Worm (Caenorhabditis elegans) whole organism, L1 larva: ENCODE results near the gene C03E10.1.

ENCODE experiments used
- C16A3.4 ChIP-seq: fragments of 150-350 bp; optimal IDR thresholded peaks from 2 replicates; lab custom pipeline; 2014; ENCODE audit warnings: missing biosample characterization, missing genetic modification characterization
- Y116A8C.19 ChIP-seq: sonication (generic microtip); optimal IDR thresholded peaks from 2 replicates; lab custom pipeline; 2016; ENCODE audit warnings: missing compliant biosample characterization, missing genetic modification characterization, borderline replicate concordance
- alr-1 ChIP-seq: fragments of 200-800 bp; sonication (Bioruptor generic); optimal IDR thresholded peaks from 2 replicates; lab custom pipeline; 2018; ENCODE audit warnings: borderline replicate concordance, mild to moderate bottlenecking, missing genetic modification characterization, missing compliant biosample characterization
- aly-2 ChIP-seq: fragments of 150-350 bp; optimal IDR thresholded peaks from 2 replicates; lab custom pipeline; 2014; ENCODE audit warnings: missing biosample characterization, missing genetic modification characterization
- ceh-82 ChIP-seq, 3 experiments: fragments of 150-350 bp in 1 of 3; sonication (generic microtip) in 2 of 3; optimal IDR thresholded peaks; 2 replicates each; lab custom pipeline; 2014 to 2017; ENCODE audit warnings: missing biosample characterization in 3 of 3, missing genetic modification characterization in 3 of 3
- ceh-88 ChIP-seq: fragments of 200-800 bp; sonication (Bioruptor generic); IDR thresholded peaks from 2 replicates; pipeline ENCODE4 v1.3.6; 2022; ENCODE audit warnings: missing genetic modification characterization, missing compliant biosample characterization
- ceh-90 ChIP-seq: sonication (generic microtip); optimal IDR thresholded peaks from 2 replicates; lab custom pipeline; 2016; ENCODE audit warnings: missing genetic modification characterization, missing compliant biosample characterization
- efl-1 ChIP-seq, 4 experiments: fragments of 150-350 bp; optimal IDR thresholded peaks in 3 of 4; peaks in 1 of 4; 1 replicate in 1 of 4; 2 replicates in 3 of 4; lab custom pipeline; 2014; ENCODE audit warnings: missing biosample characterization in 2 of 4, missing genetic modification characterization in 2 of 4, missing genetic modification reagents in 2 of 4
- egl-13 ChIP-seq: sonication (generic microtip); optimal IDR thresholded peaks from 2 replicates; lab custom pipeline; 2016; ENCODE audit warnings: missing genotype, missing genetic modification reagents, missing genetic modification characterization, missing compliant biosample characterization
- elt-2 ChIP-seq: sonication (generic microtip); optimal IDR thresholded peaks from 2 replicates; lab custom pipeline; 2016; ENCODE audit warnings: missing genetic modification characterization, mild to moderate bottlenecking, inconsistent platforms, missing compliant biosample characterization, missing genetic modification reagents
- ets-5 ChIP-seq: fragments of 200-800 bp; sonication (Bioruptor generic); IDR thresholded peaks from 2 replicates; pipeline ENCODE4 v1.3.6; 2022; ENCODE audit warnings: missing genetic modification characterization, missing compliant biosample characterization
- fkh-10 ChIP-seq: sonication (generic microtip); optimal IDR thresholded peaks from 2 replicates; lab custom pipeline; 2017; ENCODE audit warnings: missing biosample characterization, missing genetic modification reagents, missing genetic modification characterization
- fos-1 ChIP-seq: fragments of 150-350 bp; optimal IDR thresholded peaks from 2 replicates; lab custom pipeline; 2014; ENCODE audit warnings: missing biosample characterization, missing genetic modification characterization
- grh-1 ChIP-seq: fragments of 200-800 bp; sonication (Bioruptor generic); IDR thresholded peaks from 2 replicates; pipeline ENCODE4 v1.3.6; 2022; ENCODE audit warnings: missing genetic modification reagents, missing genetic modification characterization, missing compliant biosample characterization
- hlh-17 ChIP-seq: fragments of 200-800 bp; sonication (Bioruptor generic); optimal IDR thresholded peaks from 2 replicates; lab custom pipeline; 2018; ENCODE audit warnings: missing genetic modification characterization, mild to moderate bottlenecking, missing compliant biosample characterization, moderate library complexity, borderline replicate concordance
- jun-1 ChIP-seq: fragments of 150-350 bp; optimal IDR thresholded peaks from 2 replicates; lab custom pipeline; 2014; ENCODE audit warnings: missing biosample characterization, missing genetic modification reagents, missing genetic modification characterization
- lin-14 ChIP-seq: fragments of 200-800 bp; sonication (Bioruptor generic); optimal IDR thresholded peaks from 2 replicates; lab custom pipeline; 2018; ENCODE audit warnings: mild to moderate bottlenecking, missing genetic modification characterization, moderate library complexity, missing compliant biosample characterization
- lin-35 ChIP-seq, 2 experiments: fragments of 150-350 bp; optimal IDR thresholded peaks; 2 replicates each; lab custom pipeline; 2014; ENCODE audit warnings: missing biosample characterization in 2 of 2, missing genetic modification characterization in 2 of 2, missing genetic modification reagents in 2 of 2
- lin-39 ChIP-seq: fragments of 150-350 bp; optimal IDR thresholded peaks from 2 replicates; lab custom pipeline; 2014; ENCODE audit warnings: missing biosample characterization, missing genetic modification reagents, missing genetic modification characterization
- lir-3 ChIP-seq: sonication (generic microtip); optimal IDR thresholded peaks from 2 replicates; lab custom pipeline; 2016; ENCODE audit warnings: mild to moderate bottlenecking, missing genetic modification characterization, moderate library complexity, missing compliant biosample characterization; ENCODE audit not compliant: poor library complexity
- mab-9 ChIP-seq: fragments of 200-800 bp; sonication (Bioruptor generic); IDR thresholded peaks from 2 replicates; pipeline ENCODE4 v1.3.6; 2022; ENCODE audit warnings: missing genetic modification reagents, missing genetic modification characterization, missing compliant biosample characterization
- mdl-1 ChIP-seq, 2 experiments: fragments of 150-350 bp; optimal IDR thresholded peaks; 2 replicates each; lab custom pipeline; 2014 to 2017; ENCODE audit warnings: missing biosample characterization in 2 of 2, missing genetic modification characterization in 2 of 2, inconsistent platforms in 1 of 2
- nhr-11 ChIP-seq: fragments of 150-350 bp; optimal IDR thresholded peaks from 2 replicates; lab custom pipeline; 2014; ENCODE audit warnings: missing biosample characterization, missing genetic modification characterization
- nhr-12 ChIP-seq: sonication (generic microtip); optimal IDR thresholded peaks from 2 replicates; lab custom pipeline; 2017; ENCODE audit warnings: missing biosample characterization, missing genetic modification characterization
- nhr-237 ChIP-seq: fragments of 150-350 bp; optimal IDR thresholded peaks from 2 replicates; lab custom pipeline; 2014; ENCODE audit warnings: missing biosample characterization, missing genetic modification characterization
- nhr-71 ChIP-seq: sonication (generic microtip); optimal IDR thresholded peaks from 2 replicates; lab custom pipeline; 2016; ENCODE audit warnings: mild to moderate bottlenecking, missing genetic modification characterization, moderate library complexity, missing compliant biosample characterization
- nhr-90 ChIP-seq: sonication (generic microtip); optimal IDR thresholded peaks from 2 replicates; lab custom pipeline; 2016; ENCODE audit warnings: mild to moderate bottlenecking, missing genetic modification characterization, missing compliant biosample characterization; ENCODE audit not compliant: poor library complexity
- skn-1 ChIP-seq: fragments of 150-350 bp; optimal IDR thresholded peaks from 2 replicates; lab custom pipeline; 2014; ENCODE audit warnings: missing biosample characterization, missing genetic modification characterization
- sox-4 ChIP-seq: sonication (generic microtip); optimal IDR thresholded peaks from 2 replicates; lab custom pipeline; 2016; ENCODE audit warnings: missing genetic modification characterization, missing compliant biosample characterization
- sptf-1 ChIP-seq: fragments of 150-350 bp; optimal IDR thresholded peaks from 2 replicates; lab custom pipeline; 2014; ENCODE audit warnings: missing biosample characterization, missing genetic modification characterization
- sup-37 ChIP-seq: fragments of 200-800 bp; sonication (Bioruptor generic); optimal IDR thresholded peaks from 2 replicates; lab custom pipeline; 2018; ENCODE audit warnings: mild to moderate bottlenecking, missing genetic modification characterization, missing compliant biosample characterization
- tbx-2 ChIP-seq: sonication (generic microtip); optimal IDR thresholded peaks from 2 replicates; lab custom pipeline; 2016; ENCODE audit warnings: missing genetic modification characterization, missing compliant biosample characterization
- tlp-1 ChIP-seq: fragments of 150-350 bp; optimal IDR thresholded peaks from 2 replicates; lab custom pipeline; 2014; ENCODE audit warnings: missing biosample characterization, missing genetic modification characterization
- unc-130 ChIP-seq: fragments of 150-350 bp; optimal IDR thresholded peaks from 2 replicates; lab custom pipeline; 2017; ENCODE audit warnings: missing biosample characterization, missing genetic modification characterization, inconsistent platforms
- unc-30 ChIP-seq: sonication (generic microtip); optimal IDR thresholded peaks from 2 replicates; lab custom pipeline; 2017; ENCODE audit warnings: missing biosample characterization, missing genetic modification characterization
- vab-15 ChIP-seq: sonication (generic microtip); optimal IDR thresholded peaks from 2 replicates; lab custom pipeline; 2017; ENCODE audit warnings: missing genotype, mild to moderate bottlenecking, missing genetic modification characterization, missing compliant biosample characterization
- xbp-1 ChIP-seq: sonication (generic microtip); optimal IDR thresholded peaks from 2 replicates; lab custom pipeline; 2016; ENCODE audit warnings: missing genetic modification characterization, missing compliant biosample characterization
- zag-1 ChIP-seq: fragments of 150-350 bp; optimal IDR thresholded peaks from 2 replicates; lab custom pipeline; 2014; ENCODE audit warnings: missing biosample characterization, missing genetic modification characterization
- zip-4 ChIP-seq: fragments of 200-800 bp; sonication (Bioruptor generic); optimal IDR thresholded peaks from 2 replicates; lab custom pipeline; 2018; ENCODE audit warnings: mild to moderate bottlenecking, missing genetic modification characterization, moderate library complexity, missing compliant biosample characterization
- ztf-11 ChIP-seq, 2 experiments: sonication (generic microtip); optimal IDR thresholded peaks; 2 replicates each; lab custom pipeline; 2016 to 2017; ENCODE audit warnings: missing genetic modification characterization in 2 of 2, missing biosample characterization in 1 of 2, missing compliant biosample characterization in 1 of 2

C03E10.1 gene

ce11 chrV:11247846-11248245 lies 43.1 kb upstream of the C03E10.1 start, which contains the start of gene mam-4:
Gene mam-4 (plus strand): TSS chrV:11248146.
- TF ChIP-seq skn-1 (tag; lab: Kevin White, UChicago), result no peak
- no peak for TF ChIP-seq lin-39
- TF ChIP-seq fkh-10 (GFP tag; lab: Kevin White, UChicago), result no peak
- TF ChIP-seq sox-4 (tag; lab: Kevin White, UChicago), result no peak

DNA sequence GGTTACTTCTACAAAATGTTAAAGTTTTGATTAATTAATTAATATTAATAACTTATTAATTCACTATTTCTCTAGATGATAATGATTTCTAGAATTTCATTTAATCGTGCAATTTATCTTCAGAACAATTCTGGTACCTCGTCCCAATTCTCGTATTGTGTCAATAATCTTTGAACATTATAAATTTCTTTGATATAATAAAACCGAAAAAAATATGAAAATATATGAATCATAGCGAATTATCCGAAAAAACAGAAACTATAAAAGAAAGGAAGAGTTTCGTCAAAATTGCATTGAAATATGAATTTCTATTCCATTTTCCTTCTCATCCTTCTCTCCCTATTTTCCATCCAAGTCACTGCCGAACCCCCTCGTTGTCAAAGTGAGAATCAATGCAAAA lies 40.3 kb upstream of the C03E10.1 start, which contains the start of gene T19B10.12:
T19B10.12 (plus strand) TSS at position 301 of the 400 bp plus-strand sequence.
- TF ChIP-seq ztf-11 (tag; optimal IDR thresholded peaks at IDR 0.05; lab: Kevin White, UChicago), result no peak
- TF ChIP-seq elt-2 (tag; lab: Kevin White, UChicago), result no peak
- TF ChIP-seq fos-1 (tag; lab: Kevin White, UChicago), result no peak
- no peak for TF ChIP-seq vab-15 (tag; lab: Kevin White, UChicago)
- no peak for TF ChIP-seq mab-9 (GFP tag; lab: Robert Waterston, UW)
- TF ChIP-seq lin-14 (GFP tag; lab: Kevin White, UChicago), result no peak
- TF ChIP-seq tlp-1 (tag; lab: Kevin White, UChicago), result no peak
- TF ChIP-seq, all 84 proteins: peak for 0

DNA sequence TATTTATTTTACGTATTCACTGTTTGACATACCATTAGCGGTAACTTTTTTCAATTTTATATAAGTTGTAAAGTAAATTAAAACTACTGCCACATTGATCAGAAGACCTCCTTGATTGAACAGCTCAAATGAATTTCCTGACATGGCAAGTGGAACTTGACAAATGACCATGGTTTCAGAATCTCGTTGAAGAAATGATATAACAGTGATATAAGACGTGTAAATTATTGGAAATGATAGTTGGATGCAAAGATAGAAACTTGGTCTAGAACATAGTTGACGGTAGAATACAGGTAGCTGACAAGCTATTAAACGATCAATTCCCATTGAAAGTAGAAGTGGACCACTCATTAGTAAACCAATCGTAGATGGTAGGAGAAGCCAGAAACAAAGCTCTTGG lies 39.2 kb upstream of the C03E10.1 start:
- TF ChIP-seq fos-1 (tag; lab: Kevin White, UChicago), result no peak
- TF ChIP-seq lin-35 (GFP tag; optimal IDR thresholded peaks at IDR 0.05; lab: Kevin White, UChicago), result no peak
- TF ChIP-seq unc-30 (tag; lab: Kevin White, UChicago), result no peak
- TF ChIP-seq sptf-1 (tag; lab: Kevin White, UChicago), result no peak
- TF ChIP-seq jun-1 (tag; lab: Kevin White, UChicago), result no peak
- TF ChIP-seq lin-39, result no peak
- TF ChIP-seq nhr-11 (tag; lab: Kevin White, UChicago), result no peak
- no peak for TF ChIP-seq nhr-12 (tag; lab: Kevin White, UChicago)
- no peak for TF ChIP-seq alr-1 (tag; lab: Kevin White, UChicago)
- no peak for TF ChIP-seq ets-5
- TF ChIP-seq xbp-1 (tag; lab: Kevin White, UChicago), result no peak
- TF ChIP-seq mdl-1 (tag; optimal IDR thresholded peaks at IDR 0.05; lab: Kevin White, UChicago), result no peak
- TF ChIP-seq lin-14 (GFP tag; lab: Kevin White, UChicago), result no peak

DNA sequence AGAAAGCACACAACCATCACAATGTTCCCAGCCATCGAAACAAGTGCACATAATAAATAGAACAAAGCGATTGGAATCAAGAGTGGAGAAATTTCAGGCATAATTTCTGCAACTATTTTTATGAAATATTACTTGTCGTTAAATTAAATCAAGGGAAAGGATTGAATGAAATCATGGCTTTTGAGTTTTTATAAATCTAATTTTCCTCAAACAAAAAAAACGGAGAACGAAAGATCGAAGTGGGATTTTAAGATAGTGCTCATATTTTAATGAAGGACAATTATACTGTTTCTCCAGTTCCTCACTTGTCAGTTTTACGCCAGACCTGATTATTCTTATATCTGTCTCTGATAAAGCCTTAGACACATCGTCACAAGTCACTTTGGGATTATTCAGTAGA lies 38.6 kb upstream of the C03E10.1 start, which contains the start of gene srsx-33:
srsx-33 (minus strand) TSS at position 101 of the 400 bp plus-strand sequence.
- TF ChIP-seq efl-1 (optimal IDR thresholded peaks at IDR 0.05; lab: Kevin White, UChicago) (no peak), efl-1 (GFP tag; optimal IDR thresholded peaks at IDR 0.05 in 1 of 2; lab: Kevin White, UChicago) (peak in 1 of 2 experiments; percentile 9), lin-39 (no peak), zip-4 (GFP tag; lab: Kevin White, UChicago) (no peak), tbx-2 (tag; lab: Kevin White, UChicago) (no peak), ceh-90 (tag; lab: Kevin White, UChicago) (no peak), nhr-71 (tag; lab: Kevin White, UChicago) (no peak), Y116A8C.19 (tag; lab: Kevin White, UChicago) (no peak), nhr-90 (no peak)

- TF ChIP-seq sup-37 (GFP tag; lab: Kevin White, UChicago) (no peak), aly-2 (no peak), mdl-1 (tag; optimal IDR thresholded peaks at IDR 0.05; lab: Kevin White, UChicago) (no peak), Y116A8C.19 (tag; lab: Kevin White, UChicago) (no peak), nhr-237 (tag; lab: Kevin White, UChicago) (no peak), egl-13 (no peak), unc-130 (no peak), skn-1 (tag; lab: Kevin White, UChicago) (no peak), ceh-88 (no peak), C16A3.4 (no peak), grh-1 (no peak), lir-3 (no peak), zag-1 (tag; lab: Kevin White, UChicago) (no peak), zip-4 (GFP tag; lab: Kevin White, UChicago) (no peak), hlh-17 (GFP tag; lab: Kevin White, UChicago) (no peak), ceh-82 (tag; optimal IDR thresholded peaks at IDR 0.05; lab: Kevin White, UChicago) (no peak)
These were observed 36.0 kb upstream of the C03E10.1 start, which contains the start of gene srsx-31 for ce11 chrV:11254980-11255379. Gene srsx-31 (minus strand): TSS chrV:11255080.
